Worm (Caenorhabditis elegans) whole organism, L2 larva: ENCODE data around the gene C02F12.8.
A peak's percentile ranks its signal among the peaks of the same experiment; 100 is the strongest.

Experiments used
- C34F6.9 ChIP-seq: fragments of 150-350 bp; optimal IDR thresholded peaks from 2 replicates; lab custom pipeline; 2014; ENCODE audit warnings: missing biosample characterization, missing genetic modification characterization
- F13H6.1 ChIP-seq: sonication (generic microtip); optimal IDR thresholded peaks from 2 replicates; lab custom pipeline; 2016; ENCODE audit warnings: missing genetic modification characterization, missing compliant biosample characterization
- R02D3.7 ChIP-seq: fragments of 150-350 bp; optimal IDR thresholded peaks from 2 replicates; lab custom pipeline; 2014; ENCODE audit warnings: missing biosample characterization, missing genetic modification characterization
- Y55F3AM.14 ChIP-seq: fragments of 200-800 bp; sonication (Bioruptor generic); optimal IDR thresholded peaks from 2 replicates; lab custom pipeline; 2018; ENCODE audit warnings: mild to moderate bottlenecking, missing genetic modification characterization, missing compliant biosample characterization
- ZK546.5 ChIP-seq: sonication (generic microtip); optimal IDR thresholded peaks from 2 replicates; lab custom pipeline; 2017; ENCODE audit warnings: missing biosample characterization, missing genetic modification characterization
- alr-1 ChIP-seq: fragments of 150-350 bp; optimal IDR thresholded peaks from 2 replicates; lab custom pipeline; 2014; ENCODE audit warnings: missing biosample characterization, missing genetic modification characterization
- ama-1 ChIP-seq: fragments of 150-350 bp; optimal IDR thresholded peaks from 2 replicates; lab custom pipeline; 2018; ENCODE audit warnings: inconsistent platforms
- blmp-1 ChIP-seq: sonication (generic microtip); optimal IDR thresholded peaks from 2 replicates; lab custom pipeline; 2017; ENCODE audit warnings: missing genetic modification characterization, mild to moderate bottlenecking, missing compliant biosample characterization, antibody characterized with exemption, moderate library complexity; ENCODE audit not compliant: insufficient read depth
- ceh-16 ChIP-seq: fragments of 150-350 bp; optimal IDR thresholded peaks from 2 replicates; lab custom pipeline; 2014; ENCODE audit warnings: missing biosample characterization, missing genetic modification characterization
- ceh-82 ChIP-seq: fragments of 150-350 bp; optimal IDR thresholded peaks from 2 replicates; lab custom pipeline; 2014; ENCODE audit warnings: missing biosample characterization, missing genetic modification characterization
- crh-2 ChIP-seq: sonication (generic microtip); optimal IDR thresholded peaks from 2 replicates; lab custom pipeline; 2017; ENCODE audit warnings: missing biosample characterization, missing genetic modification characterization
- dmd-4 ChIP-seq: sonication (generic microtip); optimal IDR thresholded peaks from 2 replicates; lab custom pipeline; 2017; ENCODE audit warnings: missing biosample characterization, missing genetic modification characterization
- egl-27 ChIP-seq: sonication (generic microtip); optimal IDR thresholded peaks from 3 replicates; lab custom pipeline; 2017; ENCODE audit warnings: missing biosample characterization, missing genetic modification reagents, missing genetic modification characterization
- elt-1 ChIP-seq: fragments of 150-350 bp; optimal IDR thresholded peaks from 2 replicates; lab custom pipeline; 2014; ENCODE audit warnings: missing biosample characterization, missing genetic modification characterization
- elt-3 ChIP-seq: sonication (generic microtip); optimal IDR thresholded peaks from 2 replicates; lab custom pipeline; 2017; ENCODE audit warnings: missing biosample characterization, missing genetic modification characterization
- fos-1 ChIP-seq: fragments of 150-350 bp; optimal IDR thresholded peaks from 2 replicates; lab custom pipeline; 2014; ENCODE audit warnings: missing biosample characterization, missing genetic modification characterization
- gmeb-1 ChIP-seq: fragments of 150-350 bp; optimal IDR thresholded peaks from 2 replicates; lab custom pipeline; 2014; ENCODE audit warnings: missing biosample characterization, missing genetic modification characterization
- lin-11 ChIP-seq: fragments of 150-350 bp; sonication (generic microtip); optimal IDR thresholded peaks from 2 replicates; lab custom pipeline; 2014; ENCODE audit warnings: missing biosample characterization, missing genetic modification characterization, inconsistent platforms, mixed read lengths
- lin-13 ChIP-seq: fragments of 150-350 bp; optimal IDR thresholded peaks from 2 replicates; lab custom pipeline; 2014; ENCODE audit warnings: missing biosample characterization, missing genetic modification reagents, missing genetic modification characterization
- lin-39 ChIP-seq: fragments of 150-350 bp; optimal IDR thresholded peaks from 2 replicates; lab custom pipeline; 2014; ENCODE audit warnings: missing biosample characterization, missing genetic modification reagents, missing genetic modification characterization
- lsy-2 ChIP-seq, 2 experiments: fragments of 150-350 bp in 1 of 2; sonication (generic microtip) in 1 of 2; optimal IDR thresholded peaks; 2 replicates each; lab custom pipeline; 2014 to 2017; ENCODE audit warnings: missing biosample characterization in 2 of 2, missing genetic modification characterization in 2 of 2
- mab-5 ChIP-seq: fragments of 150-350 bp; optimal IDR thresholded peaks from 2 replicates; lab custom pipeline; 2014; ENCODE audit warnings: missing biosample characterization, missing genetic modification characterization
- mbf-1 ChIP-seq: sonication (generic microtip); optimal IDR thresholded peaks from 2 replicates; lab custom pipeline; 2017; ENCODE audit warnings: missing biosample characterization, missing genetic modification characterization
- mdl-1 ChIP-seq, 2 experiments: fragments of 150-350 bp in 1 of 2; sonication (generic microtip) in 1 of 2; optimal IDR thresholded peaks; 2 replicates each; lab custom pipeline; 2017; ENCODE audit warnings: missing biosample characterization in 2 of 2, missing genetic modification characterization in 2 of 2
- nhr-10 ChIP-seq: sonication (generic microtip); optimal IDR thresholded peaks from 2 replicates; lab custom pipeline; 2017; ENCODE audit warnings: missing biosample characterization, missing genetic modification characterization
- nhr-11 ChIP-seq: fragments of 150-350 bp; optimal IDR thresholded peaks from 2 replicates; lab custom pipeline; 2014; ENCODE audit warnings: missing biosample characterization, missing genetic modification characterization
- nhr-12 ChIP-seq: fragments of 150-350 bp; optimal IDR thresholded peaks from 2 replicates; lab custom pipeline; 2014; ENCODE audit warnings: missing biosample characterization, missing genetic modification characterization
- nhr-129 ChIP-seq: fragments of 150-350 bp; optimal IDR thresholded peaks from 2 replicates; lab custom pipeline; 2014; ENCODE audit warnings: missing biosample characterization, missing genetic modification characterization
- nhr-21 ChIP-seq: fragments of 150-350 bp; optimal IDR thresholded peaks from 2 replicates; lab custom pipeline; 2014; ENCODE audit warnings: missing biosample characterization, missing genetic modification characterization
- nhr-23 ChIP-seq: fragments of 150-350 bp; optimal IDR thresholded peaks from 2 replicates; lab custom pipeline; 2014; ENCODE audit warnings: missing biosample characterization, missing genetic modification reagents, missing genetic modification characterization
- nhr-237 ChIP-seq: fragments of 150-350 bp; optimal IDR thresholded peaks from 2 replicates; lab custom pipeline; 2014; ENCODE audit warnings: missing biosample characterization, missing genetic modification characterization
- nhr-25 ChIP-seq: fragments of 150-350 bp; sonication (generic microtip); optimal IDR thresholded peaks from 3 replicates; lab custom pipeline; 2014; ENCODE audit warnings: missing biosample characterization, missing genetic modification characterization
- nhr-6 ChIP-seq: fragments of 150-350 bp; optimal IDR thresholded peaks from 2 replicates; lab custom pipeline; 2014; ENCODE audit warnings: missing biosample characterization, missing genetic modification characterization
- nhr-77 ChIP-seq: fragments of 150-350 bp; optimal IDR thresholded peaks from 2 replicates; lab custom pipeline; 2014; ENCODE audit warnings: missing biosample characterization, missing genetic modification characterization
- peb-1 ChIP-seq: fragments of 150-350 bp; optimal IDR thresholded peaks from 2 replicates; lab custom pipeline; 2014; ENCODE audit warnings: missing biosample characterization, missing genetic modification characterization
- sem-4 ChIP-seq: fragments of 150-350 bp; optimal IDR thresholded peaks from 2 replicates; lab custom pipeline; 2014; ENCODE audit warnings: missing biosample characterization, missing genetic modification reagents, missing genetic modification characterization
- skn-1 ChIP-seq: sonication (generic microtip); optimal IDR thresholded peaks from 2 replicates; lab custom pipeline; 2017; ENCODE audit warnings: missing biosample characterization, missing genetic modification characterization
- sma-3 ChIP-seq: sonication (generic microtip); optimal IDR thresholded peaks from 2 replicates; lab custom pipeline; 2016; ENCODE audit warnings: missing genetic modification reagents, missing genetic modification characterization, missing compliant biosample characterization
- sma-9 ChIP-seq, 2 experiments: fragments of 150-350 bp in 1 of 2; sonication (generic microtip) in 1 of 2; optimal IDR thresholded peaks; 2 replicates each; lab custom pipeline; 2014 to 2016; ENCODE audit warnings: missing genetic modification characterization in 2 of 2, mild to moderate bottlenecking in 1 of 2, missing biosample characterization in 1 of 2, missing compliant biosample characterization in 1 of 2, missing genetic modification reagents in 1 of 2, moderate library complexity in 1 of 2
- snpc-4 ChIP-seq: fragments of 150-350 bp; optimal IDR thresholded peaks from 2 replicates; lab custom pipeline; 2014; ENCODE audit warnings: missing biosample characterization, missing genetic modification characterization
- unc-39 ChIP-seq: fragments of 150-350 bp; optimal IDR thresholded peaks from 2 replicates; lab custom pipeline; 2014; ENCODE audit warnings: missing biosample characterization, missing genetic modification characterization
- unc-55 ChIP-seq: fragments of 150-350 bp; sonication (generic microtip); optimal IDR thresholded peaks from 3 replicates; lab custom pipeline; 2014; ENCODE audit warnings: missing biosample characterization, missing genetic modification reagents, missing genetic modification characterization
- unc-62 ChIP-seq: fragments of 150-350 bp; optimal IDR thresholded peaks from 2 replicates; lab custom pipeline; 2014; ENCODE audit warnings: missing biosample characterization, missing genetic modification reagents, missing genetic modification characterization
- zag-1 ChIP-seq: fragments of 150-350 bp; optimal IDR thresholded peaks from 2 replicates; lab custom pipeline; 2014; ENCODE audit warnings: missing biosample characterization, missing genetic modification characterization
- ztf-1 ChIP-seq: fragments of 200-800 bp; sonication (Bioruptor generic); conservative IDR thresholded peaks from 2 replicates; pipeline ENCODE4 v1.3.6; 2022; ENCODE audit warnings: missing genetic modification characterization, missing compliant biosample characterization
- ztf-11 ChIP-seq: sonication (generic microtip); optimal IDR thresholded peaks from 2 replicates; lab custom pipeline; 2017; ENCODE audit warnings: missing biosample characterization, missing genetic modification characterization
- ztf-4 ChIP-seq: fragments of 150-350 bp; optimal IDR thresholded peaks from 2 replicates; lab custom pipeline; 2014; ENCODE audit warnings: missing biosample characterization, missing genetic modification characterization

The C02F12.8 gene

ce11 chrX:3655972-3656371 is 37.1 kb downstream of the C02F12.8 start, which contains the start of gene R11G1.7:
TSS of gene R11G1.7 (plus strand) at chrX:3656272.
- TF ChIP-seq fos-1 (tag; lab: Kevin White, UChicago) (no peak), ceh-16 (tag; lab: Kevin White, UChicago) (no peak), ama-1 (lab: Kevin White, UChicago) (no peak), lin-11 (tag; lab: Kevin White, UChicago) (no peak), unc-62 (no peak), alr-1 (no peak), nhr-23 (tag; lab: Kevin White, UChicago) (no peak), dmd-4 (tag; lab: Kevin White, UChicago) (no peak), ZK546.5 (no peak), nhr-129 (tag; lab: Kevin White, UChicago) (no peak), blmp-1 (tag; lab: Kevin White, UChicago) (no peak)

- TF ChIP-seq ama-1 (lab: Kevin White, UChicago) (no peak), mbf-1 (no peak), nhr-6 (tag; lab: Kevin White, UChicago) (no peak), nhr-25 (no peak), zag-1 (tag; lab: Kevin White, UChicago) (no peak), dmd-4 (tag; lab: Kevin White, UChicago) (no peak), ztf-11 (no peak)
Observed at ce11 chrX:3654623-3655022, 38.4 kb downstream of the C02F12.8 start, which contains the start of gene R11G1.11. TSS of gene R11G1.11 (plus strand) at chrX:3654923.

- TF ChIP-seq egl-27 (no peak), mbf-1 (no peak), nhr-21 (peak; percentile 26), nhr-77 (no peak), snpc-4 (tag; lab: Kevin White, UChicago) (no peak), ZK546.5 (no peak), peb-1 (no peak), unc-39 (tag; lab: Kevin White, UChicago) (no peak), ztf-4 (tag; lab: Kevin White, UChicago) (no peak), nhr-237 (tag; lab: Kevin White, UChicago) (no peak), nhr-129 (tag; lab: Kevin White, UChicago) (peak; percentile 64), ceh-82 (tag; lab: Kevin White, UChicago) (no peak), elt-1 (tag; lab: Kevin White, UChicago) (no peak), ama-1 (lab: Kevin White, UChicago) (no peak), lin-39 (tag; lab: Kevin White, UChicago) (no peak), blmp-1 (tag; lab: Kevin White, UChicago) (peak; percentile 34), elt-3 (tag; lab: Kevin White, UChicago) (no peak), lin-13 (GFP tag; lab: Kevin White, UChicago) (peak; percentile 16), mab-5 (tag; lab: Kevin White, UChicago) (no peak), nhr-10 (no peak), nhr-12 (tag; lab: Kevin White, UChicago) (no peak), dmd-4 (tag; lab: Kevin White, UChicago) (no peak), crh-2 (tag; lab: Kevin White, UChicago) (peak; percentile 60), skn-1 (tag; lab: Kevin White, UChicago) (no peak), nhr-6 (tag; lab: Kevin White, UChicago) (no peak), sma-9 (GFP tag; optimal IDR thresholded peaks at IDR 0.05; lab: Kevin White, UChicago) (peak; percentile 20), sma-9 (tag; optimal IDR thresholded peaks at IDR 0.05; lab: Kevin White, UChicago) (no peak), ztf-11 (no peak), unc-62 (no peak), gmeb-1 (tag; lab: Kevin White, UChicago) (peak; percentile 19), nhr-23 (tag; lab: Kevin White, UChicago) (no peak), lsy-2 (tag; optimal IDR thresholded peaks at IDR 0.05; lab: Kevin White, UChicago) (peak; percentile 5 to 66), nhr-11 (tag; lab: Kevin White, UChicago) (no peak), R02D3.7 (no peak), nhr-25 (peak; percentile 57), sem-4 (tag; lab: Kevin White, UChicago) (no peak), lin-11 (tag; lab: Kevin White, UChicago) (peak; percentile 39), mdl-1 (tag; optimal IDR thresholded peaks at IDR 0.05; lab: Kevin White, UChicago) (peak; percentile 37 to 88), unc-55 (GFP tag; lab: Kevin White, UChicago) (peak; percentile 61), alr-1 (no peak), Y55F3AM.14 (GFP tag; lab: Kevin White, UChicago) (no peak), F13H6.1 (tag; lab: Kevin White, UChicago) (peak; percentile 32), ceh-16 (tag; lab: Kevin White, UChicago) (no peak), sma-3 (GFP tag; lab: Kevin White, UChicago) (peak; percentile 30), ztf-1 (GFP tag; lab: Robert Waterston, UW) (no peak), C34F6.9 (tag; lab: Kevin White, UChicago) (peak; percentile 74), zag-1 (tag; lab: Kevin White, UChicago) (no peak)
Observed at ce11 chrX:3650100-3650809, 42.8 kb downstream of the C02F12.8 start, which contains the start of the genes sax-1 and R11G1.2. TSS of gene sax-1 (minus strand) at chrX:3650150. TSS of gene R11G1.2 (plus strand) at chrX:3650614.
